Worm (Caenorhabditis elegans): ENCODE measurements around the gene B0334.10.

DNA sequence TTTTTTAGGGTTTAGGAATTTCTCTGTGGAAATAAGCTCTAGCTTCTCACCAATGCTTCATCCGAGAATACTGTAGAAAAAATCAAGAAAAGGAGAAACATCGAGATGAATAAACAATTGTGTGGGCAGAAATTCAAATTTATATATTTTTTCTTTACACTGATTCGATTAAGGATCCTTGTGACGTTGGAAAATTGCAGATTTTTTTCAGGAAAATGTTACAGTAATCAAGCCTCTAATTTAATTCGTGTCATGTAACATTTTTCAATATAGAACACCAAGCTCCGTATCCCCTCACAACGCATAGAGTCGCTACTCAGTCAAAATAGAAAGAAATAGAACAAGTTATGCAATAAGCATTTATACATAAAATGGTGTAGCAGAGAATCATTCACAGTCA lies 41.9 kb upstream of the B0334.10 start, which contains the start of gene W02B12.16:
- no peak for TF ChIP-seq lin-54 (GFP tag; optimal IDR thresholded peaks at IDR 0.05)
- no peak for TF ChIP-seq rpc-1 (optimal IDR thresholded peaks at IDR 0.05)
- TF ChIP-seq rpc-1 (tag; optimal IDR thresholded peaks at IDR 0.05): no peak
- no peak for TF ChIP-seq attf-5 (GFP tag; optimal IDR thresholded peaks at IDR 0.05)
- TF ChIP-seq snpc-4 (GFP tag; optimal IDR thresholded peaks at IDR 0.05): no peak
- TF ChIP-seq snpc-4 (tag; optimal IDR thresholded peaks at IDR 0.05): no peak
